Worm (Caenorhabditis elegans) whole organism, mixed stage, embryonic: ENCODE data around the gene T19H5.6.

Experiments
- M03D4.4 ChIP-seq: sonication (generic microtip); optimal IDR thresholded peaks from 2 replicates; lab custom pipeline; 2017; ENCODE audit warnings: mild to moderate bottlenecking, missing genetic modification characterization, missing compliant biosample characterization
- blmp-1 ChIP-seq: fragments of 150-350 bp; optimal IDR thresholded peaks from 2 replicates; lab custom pipeline; 2014; ENCODE audit warnings: missing biosample characterization, missing genetic modification characterization
- ceh-39 ChIP-seq: fragments of 150-350 bp; optimal IDR thresholded peaks from 2 replicates; lab custom pipeline; 2014; ENCODE audit warnings: missing biosample characterization, missing genetic modification characterization
- ceh-43 ChIP-seq: fragments of 200-800 bp; sonication (Bioruptor generic); optimal IDR thresholded peaks from 2 replicates; lab custom pipeline; 2018; ENCODE audit warnings: mild to moderate bottlenecking, missing genetic modification characterization, moderate library complexity, missing compliant biosample characterization
- ceh-83 ChIP-seq: fragments of 200-800 bp; sonication (Bioruptor generic); optimal IDR thresholded peaks from 2 replicates; lab custom pipeline; 2018; ENCODE audit warnings: mild to moderate bottlenecking, missing genetic modification characterization, missing compliant biosample characterization
- ces-1 ChIP-seq: fragments of 150-350 bp; optimal IDR thresholded peaks from 2 replicates; lab custom pipeline; 2014; ENCODE audit warnings: missing biosample characterization, missing genetic modification reagents, missing genetic modification characterization
- drap-1 ChIP-seq: fragments of 200-800 bp; sonication (Bioruptor generic); optimal IDR thresholded peaks from 3 replicates; lab custom pipeline; 2018; ENCODE audit warnings: mild to moderate bottlenecking, missing genetic modification characterization, missing compliant biosample characterization
- elt-1 ChIP-seq: sonication (generic microtip); optimal IDR thresholded peaks from 2 replicates; lab custom pipeline; 2017; ENCODE audit warnings: missing genetic modification characterization, mild to moderate bottlenecking, missing compliant biosample characterization, antibody characterized with exemption, moderate library complexity, borderline replicate concordance; ENCODE audit not compliant: insufficient read depth
- elt-3 ChIP-seq: fragments of 150-350 bp; optimal IDR thresholded peaks from 2 replicates; lab custom pipeline; 2014; ENCODE audit warnings: missing biosample characterization, missing genetic modification characterization
- flh-1 ChIP-seq: fragments of 200-800 bp; sonication (Bioruptor generic); optimal IDR thresholded peaks from 2 replicates; lab custom pipeline; 2018; ENCODE audit warnings: mild to moderate bottlenecking, missing genetic modification characterization, moderate library complexity, missing compliant biosample characterization
- ham-2 ChIP-seq: fragments of 200-800 bp; sonication (Bioruptor generic); optimal IDR thresholded peaks from 2 replicates; lab custom pipeline; 2018; ENCODE audit warnings: mild to moderate bottlenecking, missing genetic modification characterization, missing compliant biosample characterization
- hlh-1 ChIP-seq: fragments of 150-350 bp; optimal IDR thresholded peaks from 2 replicates; lab custom pipeline; 2014; ENCODE audit warnings: missing biosample characterization, missing genetic modification reagents, missing genetic modification characterization
- lin-13 ChIP-seq: fragments of 150-350 bp; optimal IDR thresholded peaks from 2 replicates; lab custom pipeline; 2014; ENCODE audit warnings: missing biosample characterization, missing genetic modification characterization
- lin-32 ChIP-seq: fragments of 200-800 bp; sonication (Bioruptor generic); optimal IDR thresholded peaks from 2 replicates; lab custom pipeline; 2018; ENCODE audit warnings: mild to moderate bottlenecking, missing genetic modification characterization, missing compliant biosample characterization
- lsy-2 ChIP-seq: fragments of 150-350 bp; optimal IDR thresholded peaks from 2 replicates; lab custom pipeline; 2014; ENCODE audit warnings: missing biosample characterization, missing genetic modification characterization
- mab-5 ChIP-seq: fragments of 150-350 bp; optimal IDR thresholded peaks from 2 replicates; lab custom pipeline; 2014; ENCODE audit warnings: missing biosample characterization, missing genetic modification characterization
- mep-1 ChIP-seq: fragments of 150-350 bp; optimal IDR thresholded peaks from 2 replicates; lab custom pipeline; 2017; ENCODE audit warnings: missing biosample characterization, missing genetic modification reagents, missing genetic modification characterization, inconsistent platforms
- mls-2 ChIP-seq: sonication (generic microtip); optimal IDR thresholded peaks from 2 replicates; lab custom pipeline; 2016; ENCODE audit warnings: mild to moderate bottlenecking, missing genetic modification characterization, moderate library complexity, missing compliant biosample characterization
- nhr-12 ChIP-seq: fragments of 150-350 bp; optimal IDR thresholded peaks from 2 replicates; lab custom pipeline; 2014; ENCODE audit warnings: missing biosample characterization, missing genetic modification characterization
- nhr-2 ChIP-seq: fragments of 150-350 bp; optimal IDR thresholded peaks from 2 replicates; lab custom pipeline; 2014; ENCODE audit warnings: missing biosample characterization, missing genetic modification characterization
- nhr-237 ChIP-seq: fragments of 150-350 bp; optimal IDR thresholded peaks from 2 replicates; lab custom pipeline; 2014; ENCODE audit warnings: missing biosample characterization, missing genetic modification characterization
- nhr-28 ChIP-seq: fragments of 150-350 bp; optimal IDR thresholded peaks from 2 replicates; lab custom pipeline; 2014; ENCODE audit warnings: missing biosample characterization, missing genetic modification characterization
- nhr-76 ChIP-seq: sonication (generic microtip); optimal IDR thresholded peaks from 2 replicates; lab custom pipeline; 2017; ENCODE audit warnings: missing biosample characterization, missing genetic modification characterization
- pha-4 ChIP-seq: fragments of 150-350 bp; optimal IDR thresholded peaks from 2 replicates; lab custom pipeline; 2018; ENCODE audit warnings: missing biosample characterization, missing genetic modification reagents, missing genetic modification characterization
- sem-2 ChIP-seq: fragments of 200-800 bp; sonication (Bioruptor generic); optimal IDR thresholded peaks from 2 replicates; lab custom pipeline; 2018; ENCODE audit warnings: mild to moderate bottlenecking, missing genetic modification characterization, missing compliant biosample characterization
- snpc-4 ChIP-seq: fragments of 150-350 bp; optimal IDR thresholded peaks from 2 replicates; lab custom pipeline; 2014; ENCODE audit warnings: missing biosample characterization, missing genetic modification characterization
- sptf-1 ChIP-seq: sonication (generic microtip); optimal IDR thresholded peaks from 2 replicates; lab custom pipeline; 2017; ENCODE audit warnings: mild to moderate bottlenecking, missing genetic modification characterization, moderate library complexity, missing compliant biosample characterization
- unc-120 ChIP-seq: sonication (generic microtip); optimal IDR thresholded peaks from 2 replicates; lab custom pipeline; 2017; ENCODE audit warnings: missing genetic modification characterization, missing compliant biosample characterization; ENCODE audit not compliant: poor library complexity, severe bottlenecking
- ztf-11 ChIP-seq: fragments of 150-350 bp; optimal IDR thresholded peaks from 2 replicates; lab custom pipeline; 2014; ENCODE audit warnings: missing biosample characterization, missing genetic modification characterization

The T19H5.6 gene

DNA sequence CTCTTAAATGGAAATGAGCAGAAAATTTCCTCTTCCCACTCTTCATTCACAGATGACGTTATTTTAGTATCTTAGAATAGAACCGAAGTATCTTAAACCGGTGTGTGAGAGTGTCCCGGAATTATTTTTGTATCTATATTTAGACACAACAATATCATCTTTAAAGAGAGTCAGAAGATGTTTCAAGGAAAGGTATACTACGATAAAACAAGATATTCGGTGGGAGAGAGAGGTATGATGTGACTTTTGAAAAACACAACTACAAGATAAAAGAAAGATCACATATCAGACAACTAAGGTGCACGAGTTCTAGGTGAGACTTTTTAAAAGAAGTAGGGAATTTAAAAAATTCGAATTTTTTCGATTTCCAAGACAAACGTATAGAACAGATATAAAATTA is 20.6 kb upstream of the T19H5.6 start:
- TF ChIP-seq nhr-2 = no peak
- TF ChIP-seq drap-1 (GFP tag; lab: Kevin White, UChicago) = no peak
- TF ChIP-seq snpc-4 (tag; lab: Kevin White, UChicago) = no peak
- TF ChIP-seq ces-1 (GFP tag; lab: Kevin White, UChicago) = no peak
- no peak for TF ChIP-seq ztf-11
- TF ChIP-seq sem-2 (GFP tag; lab: Kevin White, UChicago) = no peak
- no peak for TF ChIP-seq hlh-1
- TF ChIP-seq nhr-12 (tag; lab: Kevin White, UChicago) = no peak
- TF ChIP-seq elt-3 (tag; lab: Kevin White, UChicago) = no peak
- no peak for TF ChIP-seq elt-1 (tag; lab: Kevin White, UChicago)
- no peak for TF ChIP-seq unc-120 (tag; lab: Kevin White, UChicago)
- no peak for TF ChIP-seq ham-2

DNA sequence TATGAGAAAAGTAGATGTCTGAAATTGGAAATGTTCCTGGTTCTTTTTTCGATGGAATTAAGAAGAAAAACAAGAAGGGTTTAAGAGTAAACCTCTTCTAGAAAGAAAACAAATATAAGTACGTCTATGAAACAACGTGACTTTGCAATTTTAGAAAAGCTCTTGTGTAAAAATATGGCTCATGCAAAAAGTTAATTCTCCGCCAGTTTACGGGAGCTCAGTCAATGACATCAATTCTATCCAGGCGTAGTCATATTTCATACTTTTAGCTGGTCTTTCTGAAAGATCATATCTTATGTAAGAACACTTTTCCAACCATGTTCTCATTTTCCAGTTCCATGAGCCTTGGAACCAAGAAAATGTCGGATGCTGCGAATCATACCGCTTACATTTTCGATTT is 19.9 kb upstream of the T19H5.6 start:
- TF ChIP-seq elt-3 (tag; lab: Kevin White, UChicago) = no peak
- no peak for TF ChIP-seq nhr-76 (tag; lab: Kevin White, UChicago)
- no peak for TF ChIP-seq lin-13
- TF ChIP-seq lsy-2 = no peak
- no peak for TF ChIP-seq elt-1 (tag; lab: Kevin White, UChicago)
- TF ChIP-seq flh-1 (GFP tag; lab: Kevin White, UChicago) = no peak
- TF ChIP-seq, all 35 proteins: peak for 0

DNA sequence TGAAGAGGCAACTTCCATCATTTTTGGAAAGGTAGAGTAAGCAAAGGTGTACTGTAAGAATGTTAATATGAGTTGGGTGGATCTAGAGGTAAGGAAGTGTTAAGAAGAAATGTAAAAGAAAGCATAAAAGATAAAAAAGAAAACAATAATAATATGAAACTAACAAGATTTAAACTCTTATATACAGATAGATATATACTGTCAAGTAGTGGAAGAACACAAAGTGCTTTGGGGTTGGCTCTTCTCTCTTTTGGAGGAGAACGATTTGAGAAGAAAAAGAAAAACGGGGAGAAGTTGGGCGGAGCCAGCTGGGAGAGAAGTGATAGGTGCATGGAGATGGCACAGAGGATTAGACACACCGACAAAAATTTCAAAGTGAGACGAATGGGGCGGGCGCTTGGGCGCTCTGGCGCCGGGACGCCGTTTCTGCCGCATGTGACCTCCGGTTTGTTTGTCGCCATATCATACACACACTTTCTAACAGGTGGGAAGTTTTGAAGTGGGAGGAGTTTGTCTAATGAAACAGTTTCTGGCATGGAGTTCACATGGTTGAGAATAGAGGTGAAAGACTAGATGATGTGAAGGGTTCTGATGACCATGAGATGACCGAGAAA is 17.4 kb upstream of the T19H5.6 start, which contains the start of gene T19H5.4:
T19H5.4 (minus strand) TSS at position 51 of the 614 bp plus-strand sequence.
- no peak for TF ChIP-seq sptf-1 (tag; lab: Kevin White, UChicago)
- no peak for TF ChIP-seq mep-1
- no peak for TF ChIP-seq nhr-2
- no peak for TF ChIP-seq drap-1 (GFP tag; lab: Kevin White, UChicago)
- no peak for TF ChIP-seq ham-2
- TF ChIP-seq hlh-1 = no peak
- TF ChIP-seq pha-4 = no peak
- TF ChIP-seq lin-32 = no peak

DNA sequence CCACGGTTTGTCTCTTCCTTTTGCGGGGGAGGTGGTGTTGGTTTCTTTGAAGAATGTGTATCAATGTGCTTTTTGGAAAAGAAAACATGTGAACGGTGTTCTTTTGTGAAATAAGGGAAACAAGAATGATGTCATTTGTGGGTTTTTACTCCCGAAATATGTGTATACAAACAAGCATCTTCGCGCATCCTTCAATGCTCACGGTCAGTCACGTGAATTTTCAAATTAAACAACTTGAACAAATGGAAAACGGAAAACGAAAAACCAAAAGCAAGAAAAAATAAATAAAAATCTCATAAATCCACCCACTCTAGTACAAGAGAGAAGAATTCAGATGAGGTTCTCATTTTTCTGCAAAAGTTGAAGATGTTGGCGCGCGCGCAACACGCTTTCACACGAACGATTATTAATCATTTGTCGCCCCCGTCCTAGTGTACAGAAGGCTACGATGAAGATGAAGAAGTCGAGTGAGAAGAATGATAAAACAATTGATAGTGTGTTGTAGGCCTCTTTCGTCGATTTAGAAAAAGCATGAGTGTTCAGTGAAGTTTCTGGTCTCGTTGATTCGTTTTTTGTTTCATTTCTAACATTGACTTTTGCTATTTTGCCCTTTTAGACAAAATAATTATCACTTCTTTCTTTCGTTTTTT is 15.2 kb upstream of the T19H5.6 start:
- TF ChIP-seq nhr-12 (tag; lab: Kevin White, UChicago) = no peak
- TF ChIP-seq mls-2 (tag; lab: Kevin White, UChicago) = no peak
- no peak for TF ChIP-seq nhr-2
- no peak for TF ChIP-seq lin-32
- no peak for TF ChIP-seq sptf-1 (tag; lab: Kevin White, UChicago)
- TF ChIP-seq pha-4 = no peak
- TF ChIP-seq hlh-1 = no peak
- no peak for TF ChIP-seq ceh-83 (GFP tag; lab: Kevin White, UChicago)
- no peak for TF ChIP-seq ham-2
- no peak for TF ChIP-seq nhr-28 (tag; lab: Kevin White, UChicago)
- TF ChIP-seq ceh-39 (tag; lab: Kevin White, UChicago) = no peak
- no peak for TF ChIP-seq M03D4.4 (tag; lab: Kevin White, UChicago)
- TF ChIP-seq blmp-1 = no peak

DNA sequence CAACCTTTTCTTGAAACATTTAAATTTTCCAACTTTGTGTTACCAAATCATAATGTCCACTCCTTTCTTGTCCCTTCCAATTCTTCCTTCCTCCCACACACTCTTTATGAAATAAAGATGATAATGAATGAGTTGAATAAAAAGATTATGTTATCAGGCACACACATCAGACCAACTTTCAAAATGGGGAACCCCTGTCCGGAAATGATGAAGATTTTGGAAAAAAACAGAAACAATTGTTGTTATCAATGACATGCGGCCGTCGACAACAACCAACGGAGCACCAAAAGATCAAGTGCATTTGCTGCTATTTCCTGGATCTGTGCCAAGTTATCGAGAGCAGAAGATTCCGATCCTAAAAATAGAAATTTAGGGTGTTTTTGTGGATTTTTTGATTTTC is 13.3 kb upstream of the T19H5.6 start:
- TF ChIP-seq sptf-1 (tag; lab: Kevin White, UChicago) (no peak), ceh-43 (GFP tag; lab: Kevin White, UChicago) (no peak), mab-5 (tag; lab: Kevin White, UChicago) (no peak), mls-2 (tag; lab: Kevin White, UChicago) (no peak)

DNA sequence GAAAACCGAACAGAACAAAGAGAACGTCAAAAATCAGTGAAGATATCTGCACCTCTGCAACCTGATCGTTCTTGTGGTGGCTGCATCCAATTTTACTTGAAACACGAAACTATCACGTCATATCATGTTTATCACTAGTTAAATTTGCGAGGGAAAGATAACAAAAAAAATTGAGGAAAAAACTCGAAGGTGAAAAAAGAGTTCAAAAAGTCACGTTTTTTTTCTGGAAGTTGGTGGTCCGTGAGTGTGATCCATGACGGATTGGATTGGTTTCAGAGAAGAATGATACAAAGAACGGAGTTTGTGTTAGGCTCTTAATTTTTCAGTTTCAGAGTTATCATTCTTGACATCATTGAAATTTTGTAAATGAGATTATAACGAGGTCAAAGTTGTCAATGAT is 12.5 kb upstream of the T19H5.6 start:
- TF ChIP-seq nhr-237 (tag; lab: Kevin White, UChicago) (no peak), nhr-28 (tag; lab: Kevin White, UChicago) (no peak), sem-2 (GFP tag; lab: Kevin White, UChicago) (no peak), pha-4 (no peak), ces-1 (GFP tag; lab: Kevin White, UChicago) (no peak), sptf-1 (tag; lab: Kevin White, UChicago) (no peak)
- TF ChIP-seq, all 35 proteins: peak for 0
